Fruit fly (Drosophila melanogaster): ENCODE measurements around the gene CG44329.

DNA sequence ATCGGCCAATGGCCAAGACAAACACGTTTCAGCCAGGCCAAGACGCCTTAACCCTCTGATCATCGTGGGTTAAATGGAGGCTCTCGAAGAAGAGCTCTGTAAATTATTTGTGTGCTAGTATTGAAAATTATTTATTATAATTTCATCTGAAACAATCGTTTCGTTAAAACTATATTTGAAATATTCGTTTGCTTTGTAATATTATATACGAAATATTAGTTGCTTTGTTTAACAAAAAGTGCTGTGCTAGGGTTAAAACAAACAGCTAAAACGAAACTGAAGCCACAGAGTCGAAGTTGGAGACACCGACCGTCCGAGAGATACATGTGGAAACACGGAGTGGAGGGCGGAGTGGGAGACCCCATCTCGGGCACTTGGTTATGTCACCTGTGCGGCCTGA is 26.2 kb downstream of the CG44329 start:
- TF ChIP-seq CG17806 (tag; optimal IDR thresholded peaks at IDR 0.05) (no peak), CG13204 (GFP tag; optimal IDR thresholded peaks at IDR 0.05) (no peak), CG14655 (GFP tag; optimal IDR thresholded peaks at IDR 0.05) (peak; percentile 11), fd96Ca (GFP tag; IDR thresholded peaks at IDR 0.05) (peak; percentile 77), CG34367 (tag; optimal IDR thresholded peaks at IDR 0.05) (no peak), EcR (GFP tag; optimal IDR thresholded peaks at IDR 0.05) (no peak), D1 (tag; optimal IDR thresholded peaks at IDR 0.05) (no peak), CG32121 (GFP tag; IDR thresholded peaks at IDR 0.05) (peak; percentile 87), gl (tag; optimal IDR thresholded peaks at IDR 0.05) (no peak), Pif1B (GFP tag; optimal IDR thresholded peaks at IDR 0.05) (peak; percentile 68), Ets98B (GFP tag; IDR thresholded peaks at IDR 0.05) (peak; percentile 84)
